Worm (Caenorhabditis elegans): ENCODE results near the gene ZC239.22.

DNA sequence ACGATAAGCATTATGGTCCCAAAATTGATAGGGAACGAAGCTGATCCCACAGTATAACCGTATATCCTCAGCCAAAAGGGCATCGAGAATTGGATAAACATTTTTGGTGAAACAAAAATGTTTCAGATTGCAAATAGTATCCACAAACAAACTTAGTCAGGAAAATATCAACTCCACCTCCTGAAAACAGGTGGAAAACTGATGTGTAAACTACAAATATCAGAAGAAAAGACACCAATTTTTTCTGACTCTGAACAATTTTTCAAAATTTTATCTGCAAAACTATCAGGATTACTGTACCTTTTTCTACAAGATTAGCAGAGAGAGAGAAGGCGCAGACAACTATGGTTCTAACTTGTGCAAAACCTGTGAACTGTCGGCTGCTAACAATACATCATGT, 18.1 kb downstream of the ZC239.22 start, which contains the start of gene sri-53:
- no peak for TF ChIP-seq skn-1 (tag; optimal IDR thresholded peaks at IDR 0.05)
- no peak for TF ChIP-seq unc-62 (GFP tag; optimal IDR thresholded peaks at IDR 0.05)
- no peak for TF ChIP-seq ztf-11 (tag; optimal IDR thresholded peaks at IDR 0.05)
- no peak for TF ChIP-seq mdl-1 (tag; optimal IDR thresholded peaks at IDR 0.05)
- no peak for TF ChIP-seq elt-3 (tag; optimal IDR thresholded peaks at IDR 0.05)
- no peak for TF ChIP-seq mab-5 (tag; optimal IDR thresholded peaks at IDR 0.05)
- no peak for TF ChIP-seq sem-4 (tag; optimal IDR thresholded peaks at IDR 0.05)
